Fruit fly (Drosophila melanogaster) whole organism, wandering third instar larva: ENCODE measurements around the gene pasi2.

Experiments used
- Abd-B ChIP-seq: fragments of >200 bp; optimal IDR thresholded peaks from 2 replicates; lab custom pipeline; 2017; ENCODE audit warnings: missing biosample characterization, missing genetic modification characterization
- CG32264 ChIP-seq: fragments of 200-800 bp; sonication (Bioruptor generic); optimal IDR thresholded peaks from 2 replicates; lab custom pipeline; 2016; ENCODE audit warnings: missing biosample characterization, missing genetic modification characterization
- CG9705 ChIP-seq: fragments of 200-800 bp; sonication (Bioruptor generic); optimal IDR thresholded peaks from 2 replicates; lab custom pipeline; 2018; ENCODE audit warnings: missing biosample characterization, mild to moderate bottlenecking, missing genetic modification characterization
- CrebA ChIP-seq: fragments of 200-800 bp; sonication (Bioruptor generic); optimal IDR thresholded peaks from 2 replicates; lab custom pipeline; 2016; ENCODE audit warnings: missing biosample characterization, mild to moderate bottlenecking, missing genetic modification characterization, borderline replicate concordance
- Dfd ChIP-seq: fragments of >200 bp; optimal IDR thresholded peaks from 2 replicates; lab custom pipeline; 2017; ENCODE audit warnings: missing biosample characterization, missing genetic modification characterization
- Dif ChIP-seq: fragments of 200-275, 200-300 bp; sonication (Bioruptor generic); optimal IDR thresholded peaks from 2 replicates; lab custom pipeline; 2018; ENCODE audit warnings: missing biosample characterization, missing genetic modification characterization; ENCODE audit not compliant: partially characterized antibody
- GATAd ChIP-seq: sonication (Bioruptor generic); optimal IDR thresholded peaks from 2 replicates; lab custom pipeline; 2016; ENCODE audit warnings: missing biosample characterization, missing genetic modification characterization
- HLH106 ChIP-seq: fragments of 200-800 bp; optimal IDR thresholded peaks from 3 replicates; lab custom pipeline; 2019; ENCODE audit warnings: missing biosample characterization, mild to moderate bottlenecking, missing genetic modification characterization, moderate library complexity
- Hnf4 ChIP-seq: fragments of 200-800 bp; sonication (Bioruptor generic); optimal IDR thresholded peaks from 2 replicates; lab custom pipeline; 2016; ENCODE audit warnings: missing biosample characterization, mild to moderate bottlenecking, missing genetic modification characterization
- Hr78 ChIP-seq: fragments of >200 bp; optimal IDR thresholded peaks from 2 replicates; lab custom pipeline; 2017; ENCODE audit warnings: missing biosample characterization, missing genetic modification characterization
- Hr83 ChIP-seq: fragments of 200-300 bp; sonication (Bioruptor generic); optimal IDR thresholded peaks from 2 replicates; lab custom pipeline; 2016; ENCODE audit warnings: missing biosample characterization, mild to moderate bottlenecking, missing genetic modification characterization, moderate library complexity; ENCODE audit not compliant: poor library complexity, severe bottlenecking
- Jra ChIP-seq: sonication (Bioruptor generic); optimal IDR thresholded peaks from 2 replicates; lab custom pipeline; 2016; ENCODE audit warnings: missing biosample characterization, missing genetic modification characterization
- Mio ChIP-seq: sonication (Bioruptor generic); optimal IDR thresholded peaks from 2 replicates; lab custom pipeline; 2016; ENCODE audit warnings: missing biosample characterization, missing genetic modification characterization
- Myc ChIP-seq: fragments of >200 bp; optimal IDR thresholded peaks from 2 replicates; lab custom pipeline; 2017
- N ChIP-seq: fragments of >200 bp; optimal IDR thresholded peaks from 2 replicates; lab custom pipeline; 2018; ENCODE audit warnings: missing biosample characterization, missing external identifiers, missing genetic modification characterization
- OdsH ChIP-seq: fragments of 200-800 bp; sonication (Bioruptor generic); optimal IDR thresholded peaks from 2 replicates; lab custom pipeline; 2016; ENCODE audit warnings: missing biosample characterization, mild to moderate bottlenecking, missing genetic modification characterization
- Rel ChIP-seq, 2 experiments: fragments of 200-800 bp; sonication (Bioruptor generic) in 1 of 2; optimal IDR thresholded peaks; 2 replicates in 1 of 2; 3 replicates in 1 of 2; lab custom pipeline; 2016 to 2019; ENCODE audit warnings: mild to moderate bottlenecking in 2 of 2, missing biosample characterization in 2 of 2, missing genetic modification characterization in 2 of 2, moderate library complexity in 1 of 2
- Sp1 ChIP-seq: fragments of 200-800 bp; sonication (Bioruptor generic); optimal IDR thresholded peaks from 3 replicates; lab custom pipeline; 2019; ENCODE audit warnings: missing biosample characterization, mild to moderate bottlenecking, missing genetic modification characterization, moderate library complexity
- Vsx2 ChIP-seq: fragments of 200-300, 225-300 bp; sonication (Bioruptor generic); optimal IDR thresholded peaks from 2 replicates; lab custom pipeline; 2018; ENCODE audit warnings: missing biosample characterization, missing genetic modification characterization; ENCODE audit not compliant: partially characterized antibody
- br ChIP-seq: fragments of 200-800 bp; sonication (Bioruptor generic); optimal IDR thresholded peaks from 2 replicates; lab custom pipeline; 2016; ENCODE audit warnings: missing biosample characterization, missing genetic modification characterization
- brk ChIP-seq: fragments of 200-800 bp; sonication (Bioruptor generic); optimal IDR thresholded peaks from 2 replicates; lab custom pipeline; 2016; ENCODE audit warnings: missing biosample characterization, mild to moderate bottlenecking, missing genetic modification characterization
- dl ChIP-seq, 2 experiments: fragments of 175-275, 200-275 bp in 1 of 2; fragments of 200-275 bp in 1 of 2; sonication (Bioruptor generic); optimal IDR thresholded peaks; lab custom pipeline; 2018; ENCODE audit warnings: mild to moderate bottlenecking in 2 of 2, missing biosample characterization in 2 of 2, missing genetic modification characterization in 2 of 2, moderate library complexity in 2 of 2; ENCODE audit not compliant: partially characterized antibody in 2 of 2, insufficient read depth in 1 of 2
- dmrt93B ChIP-seq: fragments of 200-800 bp; sonication (Bioruptor generic); optimal IDR thresholded peaks from 2 replicates; lab custom pipeline; 2018; ENCODE audit warnings: missing biosample characterization, mild to moderate bottlenecking, missing genetic modification characterization
- dsf ChIP-seq: sonication (Bioruptor generic); optimal IDR thresholded peaks from 2 replicates; lab custom pipeline; 2016; ENCODE audit warnings: missing biosample characterization, missing genetic modification characterization, borderline replicate concordance
- ey ChIP-seq: fragments of 200-800 bp; sonication (Bioruptor generic); optimal IDR thresholded peaks from 2 replicates; lab custom pipeline; 2016; ENCODE audit warnings: missing biosample characterization, missing genetic modification characterization
- foxo ChIP-seq, 2 experiments: fragments of 200-800 bp; sonication (Bioruptor generic); optimal IDR thresholded peaks; 2 replicates in 1 of 2; 3 replicates in 1 of 2; lab custom pipeline; 2016 to 2017; ENCODE audit warnings: missing biosample characterization in 2 of 2, missing genetic modification characterization in 2 of 2
- fru ChIP-seq: fragments of 200-800 bp; sonication (Bioruptor generic); optimal IDR thresholded peaks from 3 replicates; lab custom pipeline; 2016; ENCODE audit warnings: missing biosample characterization, mild to moderate bottlenecking, missing genetic modification characterization
- h ChIP-seq: fragments of 200-800 bp; sonication (Bioruptor generic); optimal IDR thresholded peaks from 3 replicates; lab custom pipeline; 2016; ENCODE audit warnings: missing biosample characterization, mild to moderate bottlenecking, missing genetic modification characterization
- jim ChIP-seq: fragments of 175-275, 200-325 bp; sonication (Bioruptor generic); optimal IDR thresholded peaks from 2 replicates; lab custom pipeline; 2016; ENCODE audit warnings: missing biosample characterization, mild to moderate bottlenecking, missing genetic modification characterization
- lola ChIP-seq: fragments of >200 bp; optimal IDR thresholded peaks from 2 replicates; lab custom pipeline; 2017; ENCODE audit warnings: missing biosample characterization, missing genetic modification characterization
- pan ChIP-seq: fragments of >200 bp; optimal IDR thresholded peaks from 2 replicates; lab custom pipeline; 2017
- psq ChIP-seq: fragments of 200-800 bp; sonication (Bioruptor generic); optimal IDR thresholded peaks from 3 replicates; lab custom pipeline; 2017; ENCODE audit warnings: missing biosample characterization, mild to moderate bottlenecking, missing genetic modification characterization, moderate library complexity
- rgr ChIP-seq: fragments of 200-800 bp; sonication (Bioruptor generic); optimal IDR thresholded peaks from 3 replicates; lab custom pipeline; 2016; ENCODE audit warnings: missing biosample characterization, mild to moderate bottlenecking, missing genetic modification characterization
- sage ChIP-seq: fragments of 200-800 bp; sonication (Bioruptor generic); optimal IDR thresholded peaks from 2 replicates; lab custom pipeline; 2016; ENCODE audit warnings: missing biosample characterization, mild to moderate bottlenecking, missing genetic modification characterization
- sv ChIP-seq: fragments of 200-800 bp; sonication (Bioruptor generic); optimal IDR thresholded peaks from 3 replicates; lab custom pipeline; 2016; ENCODE audit warnings: missing biosample characterization, missing genetic modification characterization
- tai ChIP-seq: sonication (Bioruptor generic); optimal IDR thresholded peaks from 2 replicates; lab custom pipeline; 2016; ENCODE audit warnings: missing biosample characterization, missing genetic modification characterization
- usp ChIP-seq: fragments of >200 bp; optimal IDR thresholded peaks from 2 replicates; lab custom pipeline; 2017; ENCODE audit warnings: missing biosample characterization, missing genetic modification characterization
- woc ChIP-seq: sonication (Bioruptor generic); optimal IDR thresholded peaks from 2 replicates; lab custom pipeline; 2016; ENCODE audit warnings: missing biosample characterization, mild to moderate bottlenecking, missing genetic modification characterization

pasi2 gene

DNA sequence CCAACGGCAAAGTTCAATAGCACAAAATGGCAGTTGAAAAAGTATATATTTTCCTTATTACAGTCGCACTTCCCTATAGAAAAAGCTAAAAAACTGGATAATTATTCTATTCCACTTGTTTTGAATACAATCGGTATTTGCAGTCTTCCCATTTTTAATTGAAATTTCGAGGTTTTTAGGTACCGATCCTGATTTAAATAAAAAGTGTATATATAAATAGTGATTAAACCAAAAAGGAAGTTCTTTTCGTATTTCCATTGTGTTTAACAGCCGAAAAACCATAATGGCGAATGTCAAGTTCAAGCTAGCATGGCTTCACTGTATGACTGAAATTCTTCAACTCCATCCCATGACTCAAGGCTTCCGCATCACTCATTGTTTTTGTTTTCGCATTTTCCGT, 11.6 kb downstream of the pasi2 start:
- TF ChIP-seq dsf (GFP tag; lab: Kevin White, UChicago): no peak
- no peak for TF ChIP-seq pan (lab: Kevin White, UChicago)
- peak; percentile 11 for TF ChIP-seq ey (GFP tag; lab: Kevin White, UChicago)
- TF ChIP-seq HLH106 (tag; lab: Kevin White, UChicago): peak; percentile 13
- TF ChIP-seq Sp1 (GFP tag; lab: Kevin White, UChicago): peak; percentile 2
- no peak for TF ChIP-seq jim
- TF ChIP-seq foxo (GFP tag; optimal IDR thresholded peaks at IDR 0.05; lab: Kevin White, UChicago): peak in 1 of 2 experiments; percentile 35
- peak; percentile 11 for TF ChIP-seq fru (GFP tag; lab: Kevin White, UChicago)
- TF ChIP-seq Mio: no peak
- peak; percentile 27 for TF ChIP-seq br (GFP tag; lab: Kevin White, UChicago)

DNA sequence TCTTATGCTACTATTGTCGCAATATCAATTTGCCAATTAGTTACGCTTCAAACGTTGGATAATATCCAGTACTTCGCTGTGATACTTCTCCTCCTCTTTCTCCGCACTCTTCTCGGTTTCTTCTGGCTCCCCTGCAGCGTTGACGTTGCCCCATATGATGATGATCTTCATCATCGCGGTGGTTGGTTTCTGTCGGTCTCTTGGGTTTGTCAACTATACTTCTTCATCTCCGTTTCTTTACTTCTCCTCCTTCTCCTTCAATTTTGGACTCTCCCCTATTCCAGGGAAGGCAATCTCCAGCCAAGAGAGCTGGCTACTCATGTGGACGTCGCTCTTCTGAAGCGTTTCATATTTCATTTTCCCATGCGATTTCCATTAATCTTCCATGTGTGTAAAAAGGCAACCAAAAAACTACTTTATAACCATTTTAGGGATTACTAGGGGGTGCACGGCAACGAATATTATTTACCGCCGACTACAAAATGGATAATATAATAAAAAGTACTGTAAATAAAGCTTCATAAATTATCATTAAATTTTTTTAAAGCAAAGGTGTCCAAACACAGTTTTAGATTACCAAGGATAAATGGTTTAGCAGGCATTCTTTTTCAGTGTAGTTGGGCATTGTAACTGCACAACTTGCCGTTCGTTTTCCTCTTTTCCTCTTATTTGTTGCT, 12.9 kb downstream of the pasi2 start:
- TF ChIP-seq GATAd (GFP tag; lab: Kevin White, UChicago) (no peak), dl (GFP tag; optimal IDR thresholded peaks at IDR 0.05; lab: Kevin White, UChicago; ENCODE audit: insufficient read depth in 1 of 2, partially characterized antibody in 2 of 2) (no peak), Mio (no peak), dsf (GFP tag; lab: Kevin White, UChicago) (no peak), sv (no peak), CG32264 (GFP tag; lab: Kevin White, UChicago) (peak; percentile 36), Dfd (no peak), brk (peak; percentile 57), br (GFP tag; lab: Kevin White, UChicago) (peak; percentile 72), Sp1 (GFP tag; lab: Kevin White, UChicago) (peak; percentile 75), fru (GFP tag; lab: Kevin White, UChicago) (peak; percentile 81), OdsH (peak; percentile 79), woc (peak; percentile 74), foxo (GFP tag; optimal IDR thresholded peaks at IDR 0.05; lab: Kevin White, UChicago) (peak in 1 of 2 experiments; percentile 80), HLH106 (tag; lab: Kevin White, UChicago) (peak; percentile 67), psq (GFP tag; lab: Kevin White, UChicago) (peak; percentile 93), Hr83 (no peak), CG9705 (GFP tag; lab: Kevin White, UChicago) (no peak), sage (GFP tag; lab: Kevin White, UChicago) (peak; percentile 60), Rel (GFP tag; optimal IDR thresholded peaks at IDR 0.05; lab: Kevin White, UChicago) (no peak), Rel (tag; optimal IDR thresholded peaks at IDR 0.05; lab: Kevin White, UChicago) (no peak), ey (GFP tag; lab: Kevin White, UChicago) (peak; percentile 80), tai (GFP tag; lab: Kevin White, UChicago) (peak; percentile 48), Jra (peak; percentile 18), jim (no peak), dmrt93B (GFP tag; lab: Kevin White, UChicago) (peak; percentile 46), Hr78 (GFP tag; lab: Kevin White, UChicago) (no peak), Vsx2 (GFP tag; lab: Kevin White, UChicago) (no peak), Dif (GFP tag; lab: Kevin White, UChicago) (peak; percentile 9), N (GFP tag; lab: Kevin White, UChicago) (no peak), CrebA (GFP tag; lab: Kevin White, UChicago) (no peak), usp (GFP tag; lab: Kevin White, UChicago) (no peak), Abd-B (GFP tag; lab: Kevin White, UChicago) (no peak), Hnf4 (peak; percentile 42), h (peak; percentile 84), Myc (no peak), pan (lab: Kevin White, UChicago) (no peak), lola (GFP tag; lab: Kevin White, UChicago) (no peak), rgr (GFP tag; lab: Kevin White, UChicago) (peak; percentile 78)
